Fruit fly (Drosophila melanogaster) whole organism, wandering third instar larva: Measurements from ENCODE around the gene mei-P26.

ENCODE experiments used
- Dfd ChIP-seq: fragments of >200 bp; optimal IDR thresholded peaks from 2 replicates; lab custom pipeline; 2017; ENCODE audit warnings: missing biosample characterization, missing genetic modification characterization
- GATAd ChIP-seq: sonication (Bioruptor generic); optimal IDR thresholded peaks from 2 replicates; lab custom pipeline; 2016; ENCODE audit warnings: missing biosample characterization, missing genetic modification characterization
- Hnf4 ChIP-seq: fragments of 200-800 bp; sonication (Bioruptor generic); optimal IDR thresholded peaks from 2 replicates; lab custom pipeline; 2016; ENCODE audit warnings: missing biosample characterization, mild to moderate bottlenecking, missing genetic modification characterization
- Sp1 ChIP-seq: fragments of 200-800 bp; sonication (Bioruptor generic); optimal IDR thresholded peaks from 3 replicates; lab custom pipeline; 2019; ENCODE audit warnings: missing biosample characterization, mild to moderate bottlenecking, missing genetic modification characterization, moderate library complexity
- br ChIP-seq: fragments of 200-800 bp; sonication (Bioruptor generic); optimal IDR thresholded peaks from 2 replicates; lab custom pipeline; 2016; ENCODE audit warnings: missing biosample characterization, missing genetic modification characterization
- dsf ChIP-seq: sonication (Bioruptor generic); optimal IDR thresholded peaks from 2 replicates; lab custom pipeline; 2016; ENCODE audit warnings: missing biosample characterization, missing genetic modification characterization, borderline replicate concordance
- foxo ChIP-seq, 2 experiments: fragments of 200-800 bp; sonication (Bioruptor generic); optimal IDR thresholded peaks; 2 replicates in 1 of 2; 3 replicates in 1 of 2; lab custom pipeline; 2016 to 2017; ENCODE audit warnings: missing biosample characterization in 2 of 2, missing genetic modification characterization in 2 of 2
- sage ChIP-seq: fragments of 200-800 bp; sonication (Bioruptor generic); optimal IDR thresholded peaks from 2 replicates; lab custom pipeline; 2016; ENCODE audit warnings: missing biosample characterization, mild to moderate bottlenecking, missing genetic modification characterization
- sv ChIP-seq: fragments of 200-800 bp; sonication (Bioruptor generic); optimal IDR thresholded peaks from 3 replicates; lab custom pipeline; 2016; ENCODE audit warnings: missing biosample characterization, missing genetic modification characterization

dm6 chrX:9131523-9131922, 31.5 kb upstream of the mei-P26 start:
- TF ChIP-seq Dfd (GFP tag; lab: Kevin White, UChicago) (no peak), Sp1 (no peak), sage (no peak), Hnf4 (GFP tag; lab: Kevin White, UChicago) (no peak), GATAd (no peak), foxo (GFP tag; optimal IDR thresholded peaks at IDR 0.05; lab: Kevin White, UChicago) (no peak), br (GFP tag; lab: Kevin White, UChicago) (no peak), sv (GFP tag; lab: Kevin White, UChicago) (no peak), dsf (GFP tag; lab: Kevin White, UChicago) (no peak)
